Worm (Caenorhabditis elegans) whole organism, L3 larva: Measurements from ENCODE around the gene C09G1.5.

Experiments used
- R02D3.7 ChIP-seq: fragments of 150-350 bp; optimal IDR thresholded peaks from 2 replicates; lab custom pipeline; 2014; ENCODE audit warnings: missing biosample characterization, missing genetic modification characterization
- ZK546.5 ChIP-seq: sonication (generic microtip); optimal IDR thresholded peaks from 2 replicates; lab custom pipeline; 2017; ENCODE audit warnings: missing biosample characterization, missing genetic modification characterization
- aly-2 ChIP-seq: fragments of 150-350 bp; optimal IDR thresholded peaks from 2 replicates; lab custom pipeline; 2014; ENCODE audit warnings: missing biosample characterization, missing genetic modification characterization
- ceh-16 ChIP-seq: sonication (generic microtip); optimal IDR thresholded peaks from 2 replicates; lab custom pipeline; 2017; ENCODE audit warnings: missing biosample characterization, missing genetic modification characterization
- ceh-28 ChIP-seq: fragments of 150-350 bp; optimal IDR thresholded peaks from 2 replicates; lab custom pipeline; 2014; ENCODE audit warnings: missing biosample characterization, missing genetic modification reagents, missing genetic modification characterization
- ceh-82 ChIP-seq: fragments of 150-350 bp; optimal IDR thresholded peaks from 2 replicates; lab custom pipeline; 2014; ENCODE audit warnings: missing biosample characterization, missing genetic modification characterization
- daf-12 ChIP-seq: fragments of 150-350 bp; optimal IDR thresholded peaks from 2 replicates; lab custom pipeline; 2014; ENCODE audit warnings: missing biosample characterization, missing genetic modification reagents, missing genetic modification characterization
- egl-5 ChIP-seq: fragments of 150-350 bp; optimal IDR thresholded peaks from 2 replicates; lab custom pipeline; 2017; ENCODE audit warnings: missing biosample characterization, missing genetic modification reagents, missing genetic modification characterization, inconsistent platforms
- elt-1 ChIP-seq: fragments of 150-350 bp; optimal IDR thresholded peaks from 2 replicates; lab custom pipeline; 2014; ENCODE audit warnings: missing biosample characterization, missing genetic modification characterization
- elt-2 ChIP-seq: sonication (generic microtip); optimal IDR thresholded peaks from 2 replicates; lab custom pipeline; 2016; ENCODE audit warnings: missing genetic modification reagents, mild to moderate bottlenecking, missing genetic modification characterization, missing compliant biosample characterization
- elt-3 ChIP-seq, 3 experiments: fragments of 150-350 bp in 1 of 3; sonication (generic microtip) in 2 of 3; optimal IDR thresholded peaks; 2 replicates in 2 of 3; 4 replicates in 1 of 3; lab custom pipeline; 2014 to 2017; ENCODE audit warnings: missing biosample characterization in 3 of 3, missing genetic modification characterization in 3 of 3
- eor-1 ChIP-seq, 2 experiments: fragments of 150-350 bp; optimal IDR thresholded peaks; 2 replicates each; lab custom pipeline; 2014 to 2018; ENCODE audit warnings: missing biosample characterization in 2 of 2, missing genetic modification characterization in 2 of 2
- fkh-2 ChIP-seq: fragments of 150-350 bp; optimal IDR thresholded peaks from 2 replicates; lab custom pipeline; 2014; ENCODE audit warnings: missing biosample characterization, missing genetic modification reagents, missing genetic modification characterization
- fos-1 ChIP-seq: fragments of 150-350 bp; optimal IDR thresholded peaks from 2 replicates; lab custom pipeline; 2014; ENCODE audit warnings: missing biosample characterization, missing genetic modification characterization
- hmg-11 ChIP-seq: sonication (generic microtip); optimal IDR thresholded peaks from 2 replicates; lab custom pipeline; 2016; ENCODE audit warnings: missing genetic modification characterization, missing compliant biosample characterization
- jun-1 ChIP-seq: fragments of 150-350 bp; optimal IDR thresholded peaks from 2 replicates; lab custom pipeline; 2014; ENCODE audit warnings: missing biosample characterization, missing genetic modification reagents, missing genetic modification characterization
- lin-15B ChIP-seq: fragments of 150-350 bp; optimal IDR thresholded peaks from 2 replicates; lab custom pipeline; 2014; ENCODE audit warnings: missing biosample characterization, missing genetic modification characterization
- lin-39 ChIP-seq: fragments of 150-350 bp; optimal IDR thresholded peaks from 2 replicates; lab custom pipeline; 2018; ENCODE audit warnings: missing biosample characterization, missing genetic modification reagents, missing genetic modification characterization
- lsy-12 ChIP-seq: sonication (generic microtip); optimal IDR thresholded peaks from 2 replicates; lab custom pipeline; 2016; ENCODE audit warnings: mild to moderate bottlenecking, missing genetic modification characterization, missing compliant biosample characterization
- mdl-1 ChIP-seq: fragments of 150-350 bp; optimal IDR thresholded peaks from 2 replicates; lab custom pipeline; 2014; ENCODE audit warnings: missing biosample characterization, missing genetic modification characterization
- mml-1 ChIP-seq: fragments of 150-350 bp; sonication (generic microtip); optimal IDR thresholded peaks from 3 replicates; lab custom pipeline; 2014; ENCODE audit warnings: missing biosample characterization, missing genetic modification characterization
- nfya-1 ChIP-seq: sonication (generic microtip); optimal IDR thresholded peaks from 2 replicates; lab custom pipeline; 2017; ENCODE audit warnings: missing genetic modification characterization, mild to moderate bottlenecking, missing compliant biosample characterization, antibody characterized with exemption, moderate library complexity; ENCODE audit not compliant: insufficient read depth
- nhr-23 ChIP-seq: fragments of 150-350 bp; optimal IDR thresholded peaks from 2 replicates; lab custom pipeline; 2014; ENCODE audit warnings: missing biosample characterization, missing genetic modification reagents, missing genetic modification characterization
- nhr-237 ChIP-seq: fragments of 150-350 bp; optimal IDR thresholded peaks from 2 replicates; lab custom pipeline; 2014; ENCODE audit warnings: missing biosample characterization, missing genetic modification characterization
- nhr-28 ChIP-seq: fragments of 150-350 bp; optimal IDR thresholded peaks from 2 replicates; lab custom pipeline; 2014; ENCODE audit warnings: missing biosample characterization, missing genetic modification characterization
- nhr-43 ChIP-seq: sonication (generic microtip); optimal IDR thresholded peaks from 2 replicates; lab custom pipeline; 2016; ENCODE audit warnings: mild to moderate bottlenecking, missing genetic modification characterization, missing compliant biosample characterization; ENCODE audit not compliant: poor library complexity, severe bottlenecking
- nhr-67 ChIP-seq: fragments of 150-350 bp; optimal IDR thresholded peaks from 2 replicates; lab custom pipeline; 2014; ENCODE audit warnings: missing biosample characterization, missing genetic modification characterization
- nhr-77 ChIP-seq: fragments of 150-350 bp; optimal IDR thresholded peaks from 2 replicates; lab custom pipeline; 2014; ENCODE audit warnings: missing biosample characterization, missing genetic modification characterization
- pha-4 ChIP-seq: fragments of 150-350 bp; optimal IDR thresholded peaks from 2 replicates; lab custom pipeline; 2014; ENCODE audit warnings: missing biosample characterization, missing genetic modification reagents, missing genetic modification characterization
- pqm-1 ChIP-seq: fragments of 150-350 bp; optimal IDR thresholded peaks from 2 replicates; lab custom pipeline; 2017; ENCODE audit warnings: missing biosample characterization, missing genetic modification characterization, inconsistent platforms
- snpc-4 ChIP-seq: fragments of 150-350 bp; optimal IDR thresholded peaks from 2 replicates; lab custom pipeline; 2014; ENCODE audit warnings: missing biosample characterization, missing genetic modification characterization
- tbx-2 ChIP-seq: sonication (generic microtip); optimal IDR thresholded peaks from 2 replicates; lab custom pipeline; 2016; ENCODE audit warnings: mild to moderate bottlenecking, missing genetic modification characterization, missing compliant biosample characterization
- unc-39 ChIP-seq: sonication (generic microtip); optimal IDR thresholded peaks from 4 replicates; lab custom pipeline; 2017; ENCODE audit warnings: missing biosample characterization, missing genetic modification characterization
- ztf-11 ChIP-seq: fragments of 150-350 bp; optimal IDR thresholded peaks from 2 replicates; lab custom pipeline; 2014; ENCODE audit warnings: missing biosample characterization, missing genetic modification characterization

Gene C09G1.5

ce11 chrX:15923440-15923839 lies 35.4 kb upstream of the C09G1.5 start, which contains the start of gene F31B9.3:
Gene F31B9.3, plus strand, starts transcription at chrX:15923740.
- no peak for TF ChIP-seq ztf-11
- no peak for TF ChIP-seq ceh-82 (tag; lab: Kevin White, UChicago)
- TF ChIP-seq unc-39 (tag; lab: Kevin White, UChicago), result no peak

DNA sequence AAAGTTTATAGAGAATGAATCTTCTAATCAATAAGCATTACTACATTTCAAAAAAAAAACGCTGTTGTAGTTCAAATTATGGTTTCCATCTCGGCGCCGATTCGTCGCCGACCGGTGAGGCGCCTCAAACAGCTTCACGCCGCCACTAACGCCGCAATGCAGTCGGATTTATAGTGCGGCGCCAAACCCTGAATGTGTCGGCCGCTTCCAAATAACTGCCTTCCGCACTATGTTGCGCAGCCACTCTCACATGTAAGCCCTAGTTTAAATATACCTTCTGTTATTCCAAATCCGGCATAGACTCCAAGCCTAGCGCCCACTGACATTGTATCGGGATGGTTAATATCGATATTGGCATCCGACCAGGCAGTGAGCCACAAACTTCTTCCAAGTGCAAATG lies 26.0 kb upstream of the C09G1.5 start:
- TF ChIP-seq jun-1 (tag; lab: Kevin White, UChicago) (no peak), snpc-4 (peak; percentile 22)

DNA sequence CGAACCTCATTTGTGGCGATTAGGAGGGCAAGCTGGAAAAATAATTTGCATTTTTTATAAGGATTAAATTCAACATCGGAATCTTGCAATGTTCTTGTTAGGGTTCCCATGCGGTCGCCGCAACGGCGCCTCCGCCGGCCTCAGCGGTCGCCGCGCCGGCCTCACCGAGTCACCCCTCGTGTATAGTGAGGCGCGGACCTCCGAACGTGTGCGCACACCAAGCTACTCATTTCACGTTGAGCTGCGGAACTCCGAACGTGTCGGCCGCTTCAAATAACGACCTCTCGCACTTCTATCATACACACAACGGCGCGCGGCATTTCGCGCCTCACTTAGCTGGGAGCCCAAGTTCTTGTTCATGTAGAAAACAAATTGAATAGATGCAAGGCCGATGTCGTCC lies 21.0 kb upstream of the C09G1.5 start:
- TF ChIP-seq nfya-1 (tag; lab: Kevin White, UChicago), result no peak
- no peak for TF ChIP-seq nhr-237 (tag; lab: Kevin White, UChicago)
- TF ChIP-seq lin-39 (tag; lab: Kevin White, UChicago), result no peak
- TF ChIP-seq lsy-12 (tag; lab: Kevin White, UChicago), result no peak
- no peak for TF ChIP-seq pqm-1 (tag; lab: Kevin White, UChicago)
- no peak for TF ChIP-seq ZK546.5 (tag; lab: Kevin White, UChicago)
- TF ChIP-seq daf-12 (tag; lab: Kevin White, UChicago), result no peak
- TF ChIP-seq tbx-2, result no peak
- TF ChIP-seq nhr-28 (tag; lab: Kevin White, UChicago), result no peak
- no peak for TF ChIP-seq fkh-2
- TF ChIP-seq snpc-4, result no peak
- TF ChIP-seq hmg-11 (tag; lab: Kevin White, UChicago), result no peak

DNA sequence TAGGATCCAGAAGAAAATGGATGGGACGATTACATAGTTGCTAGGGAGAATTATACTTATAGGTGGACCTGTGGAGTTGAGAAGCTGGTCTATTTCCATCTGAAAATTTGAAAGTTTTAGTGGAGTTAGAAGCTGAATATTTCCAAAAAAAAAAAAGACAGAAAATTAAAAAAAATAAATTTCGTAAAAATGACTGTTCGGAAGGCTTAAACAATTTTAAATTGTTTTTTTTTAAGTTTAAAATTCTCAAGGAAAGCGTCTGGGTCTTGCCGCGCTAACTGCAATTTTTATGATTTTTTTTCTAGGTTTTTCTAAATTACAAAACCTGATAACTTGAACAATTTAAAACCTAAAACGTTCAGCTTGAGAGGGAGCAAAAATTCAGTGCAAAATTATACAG lies 19.6 kb upstream of the C09G1.5 start, which contains the start of gene mrp-3:
Gene mrp-3, minus strand, starts transcription at position 101 of the 400 bp plus-strand sequence.
- no peak for TF ChIP-seq ceh-28
- no peak for TF ChIP-seq eor-1 (tag; optimal IDR thresholded peaks at IDR 0.05; lab: Kevin White, UChicago)
- no peak for TF ChIP-seq nhr-77
- TF ChIP-seq R02D3.7 (tag; lab: Kevin White, UChicago), result no peak
- TF ChIP-seq mdl-1, result no peak
- TF ChIP-seq snpc-4, result no peak
- no peak for TF ChIP-seq nhr-43 (tag; lab: Kevin White, UChicago)
- no peak for TF ChIP-seq nhr-23 (tag; lab: Kevin White, UChicago)
- TF ChIP-seq unc-39 (tag; lab: Kevin White, UChicago), result no peak
- TF ChIP-seq tbx-2, result no peak

ce11 chrX:15939759-15940334 lies 19.0 kb upstream of the C09G1.5 start:
- TF ChIP-seq pha-4 (tag; lab: Kevin White, UChicago) (peak; percentile 64), elt-2 (tag; lab: Kevin White, UChicago) (peak; percentile 84), jun-1 (tag; lab: Kevin White, UChicago) (peak; percentile 30), ceh-16 (no peak), pqm-1 (tag; lab: Kevin White, UChicago) (peak; percentile 86), fos-1 (tag; lab: Kevin White, UChicago) (no peak)

DNA sequence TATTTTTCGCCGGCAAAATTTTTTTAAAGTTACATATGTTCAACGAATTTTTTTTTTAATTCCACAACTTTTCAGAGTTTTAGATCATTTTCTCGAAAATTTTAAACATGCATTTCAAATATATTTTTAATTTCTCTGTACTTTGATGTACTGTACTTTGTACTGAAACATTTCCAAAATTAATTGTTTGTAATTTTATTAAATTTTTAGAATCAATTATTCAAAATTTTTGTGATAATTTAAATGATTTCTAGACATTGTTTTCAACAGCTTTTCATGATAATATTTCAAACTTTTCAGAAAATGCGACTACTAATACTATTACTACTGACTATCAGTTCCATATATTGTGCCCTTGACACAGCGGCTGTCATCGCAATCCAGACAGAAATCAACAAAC lies 15.2 kb upstream of the C09G1.5 start, which contains the start of gene mec-5:
Gene mec-5, plus strand, starts transcription at position 301 of the 400 bp plus-strand sequence.
- TF ChIP-seq lin-15B (tag; lab: Kevin White, UChicago), result no peak
- TF ChIP-seq pha-4 (tag; lab: Kevin White, UChicago), result no peak
- TF ChIP-seq mml-1, result no peak
- TF ChIP-seq nhr-77, result no peak
- TF ChIP-seq fos-1 (tag; lab: Kevin White, UChicago), result no peak
- no peak for TF ChIP-seq tbx-2
- no peak for TF ChIP-seq R02D3.7 (tag; lab: Kevin White, UChicago)
- TF ChIP-seq elt-3 (tag; optimal IDR thresholded peaks at IDR 0.05; lab: Kevin White, UChicago), result no peak
- no peak for TF ChIP-seq nhr-43 (tag; lab: Kevin White, UChicago)
- TF ChIP-seq snpc-4, result no peak
- TF ChIP-seq unc-39 (tag; lab: Kevin White, UChicago), result no peak
- TF ChIP-seq elt-1, result no peak
- TF ChIP-seq ceh-16, result no peak
- no peak for TF ChIP-seq egl-5
- no peak for TF ChIP-seq daf-12 (tag; lab: Kevin White, UChicago)
- TF ChIP-seq nhr-67 (tag; lab: Kevin White, UChicago), result no peak
- TF ChIP-seq aly-2 (tag; lab: Kevin White, UChicago), result no peak
- no peak for TF ChIP-seq nhr-28 (tag; lab: Kevin White, UChicago)
